Fruit fly (Drosophila melanogaster) whole organism, embryonic: ENCODE measurements around the gene UQCR-C2.

ENCODE experiments used
- Aef1 ChIP-seq: fragments of 200-800 bp; sonication (Bioruptor generic); IDR thresholded peaks from 3 replicates; pipeline ENCODE4 v1.3.6; 2022; ENCODE audit warnings: missing biosample characterization, missing genetic modification characterization
- Bgb ChIP-seq: fragments of 200-800 bp; sonication (Bioruptor generic); IDR thresholded peaks from 2 replicates; pipeline ENCODE4 v1.3.6; 2022; ENCODE audit warnings: missing biosample characterization, missing genetic modification characterization; ENCODE audit not compliant: partially characterized antibody
- CG10565 ChIP-seq: fragments of 200-800 bp; sonication (Bioruptor generic); optimal IDR thresholded peaks from 3 replicates; lab custom pipeline; 2016; ENCODE audit warnings: missing biosample characterization, mild to moderate bottlenecking, missing genetic modification characterization
- CG10654 ChIP-seq: fragments of 200-800 bp; sonication (Bioruptor generic); optimal IDR thresholded peaks from 2 replicates; lab custom pipeline; 2016; ENCODE audit warnings: missing biosample characterization, missing genetic modification characterization
- CG11456 ChIP-seq: fragments of 200-800 bp; sonication (Bioruptor generic); IDR thresholded peaks from 3 replicates; pipeline ENCODE4 v1.3.6; 2022; ENCODE audit warnings: missing biosample characterization, missing genetic modification characterization
- CG11723 ChIP-seq: fragments of 200-800 bp; sonication (Bioruptor generic); optimal IDR thresholded peaks from 2 replicates; lab custom pipeline; 2017; ENCODE audit warnings: missing biosample characterization, mild to moderate bottlenecking, missing genetic modification characterization
- CG12219 ChIP-seq: fragments of 200-800 bp; sonication (Bioruptor generic); optimal IDR thresholded peaks from 3 replicates; lab custom pipeline; 2018; ENCODE audit warnings: missing biosample characterization, mild to moderate bottlenecking, missing genetic modification characterization
- CG14710 ChIP-seq: fragments of 200-800 bp; sonication (Bioruptor generic); optimal IDR thresholded peaks from 3 replicates; lab custom pipeline; 2019; ENCODE audit warnings: missing biosample characterization, mild to moderate bottlenecking, missing genetic modification characterization, moderate library complexity
- CG1792 ChIP-seq: fragments of 200-800 bp; sonication (Bioruptor generic); optimal IDR thresholded peaks from 2 replicates; lab custom pipeline; 2016; ENCODE audit warnings: missing biosample characterization, missing genetic modification characterization
- CG2712 ChIP-seq: fragments of 200-800 bp; optimal IDR thresholded peaks from 3 replicates; lab custom pipeline; 2019; ENCODE audit warnings: missing biosample characterization, mild to moderate bottlenecking, missing genetic modification characterization, moderate library complexity
- CG42726 ChIP-seq: fragments of 200-800 bp; sonication (Bioruptor generic); IDR thresholded peaks from 2 replicates; pipeline ENCODE4 v1.3.6; 2022; ENCODE audit warnings: missing biosample characterization, missing genetic modification characterization; ENCODE audit not compliant: partially characterized antibody
- CG4617 ChIP-seq: fragments of 200-800 bp; sonication (Bioruptor generic); optimal IDR thresholded peaks from 3 replicates; lab custom pipeline; 2016; ENCODE audit warnings: missing biosample characterization, missing genetic modification characterization, borderline replicate concordance
- CG4820 ChIP-seq: fragments of 200-800 bp; sonication (Bioruptor generic); optimal IDR thresholded peaks from 3 replicates; lab custom pipeline; 2016; ENCODE audit warnings: missing biosample characterization, missing genetic modification characterization
- CG6272 ChIP-seq: fragments of 200-800 bp; sonication (Bioruptor generic); IDR thresholded peaks from 2 replicates; pipeline ENCODE4 v1.3.6; 2022; ENCODE audit warnings: missing biosample characterization, missing genetic modification characterization
- CG6689 ChIP-seq: fragments of 200-800 bp; sonication (Bioruptor generic); IDR thresholded peaks from 2 replicates; pipeline ENCODE4 v1.3.6; 2022; ENCODE audit warnings: missing biosample characterization, missing genetic modification characterization
- CG7839 ChIP-seq: fragments of 200-800 bp; sonication (Bioruptor generic); optimal IDR thresholded peaks from 3 replicates; lab custom pipeline; 2018; ENCODE audit warnings: missing biosample characterization, mild to moderate bottlenecking, missing genetic modification characterization, moderate library complexity
- CG9932 ChIP-seq: fragments of 200-800 bp; sonication (Bioruptor generic); IDR thresholded peaks from 2 replicates; pipeline ENCODE4 v1.3.6; 2022; ENCODE audit warnings: missing biosample characterization, missing genetic modification characterization
- CoRest ChIP-seq: fragments of 200-800 bp; sonication (Bioruptor generic); optimal IDR thresholded peaks from 3 replicates; lab custom pipeline; 2018; ENCODE audit warnings: missing biosample characterization, mild to moderate bottlenecking, missing genetic modification characterization, moderate library complexity
- D ChIP-seq, 2 experiments: fragments of 200-800 bp in 1 of 2; fragments of >200 bp in 1 of 2; sonication (Bioruptor generic) in 1 of 2; optimal IDR thresholded peaks; 2 replicates in 1 of 2; 3 replicates in 1 of 2; lab custom pipeline; 2017; ENCODE audit warnings: mild to moderate bottlenecking in 1 of 2, missing biosample characterization in 1 of 2, missing genetic modification characterization in 1 of 2, missing genetic modification reagents in 1 of 2
- E2f1 ChIP-seq: fragments of 200-800 bp; sonication (Bioruptor generic); IDR thresholded peaks from 2 replicates; pipeline ENCODE4 v1.3.6; 2022; ENCODE audit warnings: missing biosample characterization, missing genetic modification characterization
- Elba2 ChIP-seq: fragments of 200-800 bp; sonication (Bioruptor generic); optimal IDR thresholded peaks from 3 replicates; lab custom pipeline; 2016; ENCODE audit warnings: missing biosample characterization, missing genetic modification characterization
- Hsf ChIP-seq: fragments of 200-800 bp; sonication (Bioruptor generic); optimal IDR thresholded peaks from 3 replicates; lab custom pipeline; 2016; ENCODE audit warnings: missing biosample characterization, missing genetic modification characterization
- Scr ChIP-seq: fragments of 200-800 bp; sonication (Bioruptor generic); IDR thresholded peaks from 2 replicates; pipeline ENCODE4 v1.3.6; 2022; ENCODE audit warnings: missing biosample characterization, missing genetic modification characterization; ENCODE audit not compliant: partially characterized antibody
- TFAM ChIP-seq: fragments of 200-800 bp; sonication (Bioruptor generic); optimal IDR thresholded peaks from 2 replicates; lab custom pipeline; 2017; ENCODE audit warnings: missing biosample characterization, missing genetic modification characterization, inconsistent platforms
- Vsx1 ChIP-seq: fragments of 200-800 bp; sonication (Bioruptor generic); optimal IDR thresholded peaks from 2 replicates; lab custom pipeline; 2017; ENCODE audit warnings: missing biosample characterization, mild to moderate bottlenecking, missing genetic modification characterization, missing genetic modification reagents
- Xbp1 ChIP-seq: fragments of 200-800 bp; sonication (Bioruptor generic); optimal IDR thresholded peaks from 3 replicates; lab custom pipeline; 2016; ENCODE audit warnings: missing biosample characterization, mild to moderate bottlenecking, missing genetic modification characterization
- Xrp1 ChIP-seq: fragments of 200-800 bp; sonication (Bioruptor generic); IDR thresholded peaks from 2 replicates; pipeline ENCODE4 v1.3.6; 2022; ENCODE audit warnings: missing biosample characterization, missing genetic modification characterization
- bigmax ChIP-seq: fragments of 200-800 bp; sonication (Bioruptor generic); optimal IDR thresholded peaks from 2 replicates; lab custom pipeline; 2018; ENCODE audit warnings: missing biosample characterization, mild to moderate bottlenecking, missing genetic modification characterization
- bsh ChIP-seq, 2 experiments: fragments of 200-800 bp; sonication (Bioruptor generic); optimal IDR thresholded peaks; 2 replicates each; lab custom pipeline; 2017 to 2018; ENCODE audit warnings: mild to moderate bottlenecking in 2 of 2, missing biosample characterization in 2 of 2, missing genetic modification characterization in 2 of 2, moderate library complexity in 1 of 2
- dati ChIP-seq: fragments of 200-800 bp; sonication (Bioruptor generic); IDR thresholded peaks from 2 replicates; pipeline ENCODE4 v1.3.6; 2022; ENCODE audit warnings: missing biosample characterization, missing genetic modification characterization
- dmrt99B ChIP-seq: fragments of 200-800 bp; sonication (Bioruptor generic); optimal IDR thresholded peaks from 2 replicates; lab custom pipeline; 2018; ENCODE audit warnings: missing biosample characterization, mild to moderate bottlenecking, missing genetic modification characterization, moderate library complexity
- dpn ChIP-seq, 2 experiments: fragments of 200-800 bp; sonication (Bioruptor generic); optimal IDR thresholded peaks; 3 replicates each; lab custom pipeline; 2016; ENCODE audit warnings: missing biosample characterization in 2 of 2, missing genetic modification characterization in 2 of 2
- exex ChIP-seq: fragments of 200-800 bp; sonication (Bioruptor generic); optimal IDR thresholded peaks from 4 replicates; lab custom pipeline; 2018; ENCODE audit warnings: missing biosample characterization, mild to moderate bottlenecking, missing genetic modification characterization, moderate library complexity
- ftz-f1 ChIP-seq: fragments of 200-800 bp; sonication (Bioruptor generic); optimal IDR thresholded peaks from 2 replicates; lab custom pipeline; 2016; ENCODE audit warnings: missing biosample characterization, missing genetic modification characterization
- gem ChIP-seq: fragments of 200-800 bp; sonication (Bioruptor generic); optimal IDR thresholded peaks from 2 replicates; lab custom pipeline; 2019; ENCODE audit warnings: missing biosample characterization, mild to moderate bottlenecking, missing genetic modification characterization, moderate library complexity
- gt ChIP-seq: fragments of 200-800 bp; sonication (Bioruptor generic); IDR thresholded peaks from 2 replicates; pipeline ENCODE4 v1.3.6; 2022; ENCODE audit warnings: missing biosample characterization, missing genetic modification characterization
- hth ChIP-seq: fragments of >200 bp; optimal IDR thresholded peaks from 2 replicates; lab custom pipeline; 2017; ENCODE audit warnings: inconsistent platforms
- kni ChIP-seq: fragments of 200-800 bp; sonication (Bioruptor generic); optimal IDR thresholded peaks from 3 replicates; lab custom pipeline; 2017; ENCODE audit warnings: mild to moderate bottlenecking, missing biosample characterization, missing genetic modification reagents, missing genetic modification characterization
- lmd ChIP-seq: fragments of 200-800 bp; sonication (Bioruptor generic); IDR thresholded peaks from 2 replicates; pipeline ENCODE4 v1.3.6; 2022; ENCODE audit warnings: missing biosample characterization, missing genetic modification characterization
- pan ChIP-seq, 4 experiments: fragments of >200 bp in 3 of 4; fragments of 200-800 bp in 1 of 4; sonication (Bioruptor generic) in 1 of 4; optimal IDR thresholded peaks in 3 of 4; IDR thresholded peaks in 1 of 4; 2 replicates each; pipeline versions ENCODE4 v1.3.6 to Lab custom; 2017 to 2022; ENCODE audit warnings: missing biosample characterization in 2 of 4, missing genetic modification characterization in 2 of 4, mixed read lengths in 1 of 4
- pnt ChIP-seq: fragments of 200-800 bp; sonication (Bioruptor generic); optimal IDR thresholded peaks from 3 replicates; lab custom pipeline; 2016; ENCODE audit warnings: missing biosample characterization, missing genetic modification characterization
- prd ChIP-seq, 3 experiments: fragments of >200 bp in 2 of 3; fragments of 200-800 bp in 1 of 3; sonication (Bioruptor generic) in 1 of 3; optimal IDR thresholded peaks in 2 of 3; IDR thresholded peaks in 1 of 3; 2 replicates in 2 of 3; 3 replicates in 1 of 3; pipeline versions ENCODE4 v1.3.6 to Lab custom; 2017 to 2022; ENCODE audit warnings: missing biosample characterization in 1 of 3, missing genetic modification characterization in 1 of 3
- sens ChIP-seq: fragments of 200-800 bp; sonication (Bioruptor generic); peaks from one replicate; lab custom pipeline; 2016; ENCODE audit warnings: missing biosample characterization, missing genetic modification characterization
- so ChIP-seq: fragments of 200-800 bp; sonication (Bioruptor generic); IDR thresholded peaks from 3 replicates; pipeline ENCODE4 v1.3.6; 2022; ENCODE audit warnings: missing biosample characterization, missing genetic modification characterization
- unpg ChIP-seq: fragments of 200-800 bp; sonication (Bioruptor generic); optimal IDR thresholded peaks from 3 replicates; lab custom pipeline; 2018; ENCODE audit warnings: missing biosample characterization, mild to moderate bottlenecking, missing genetic modification characterization, moderate library complexity
- wdn ChIP-seq: fragments of 200-800 bp; sonication (Bioruptor generic); IDR thresholded peaks from 2 replicates; pipeline ENCODE4 v1.3.6; 2022; ENCODE audit warnings: missing biosample characterization, missing genetic modification characterization
- wor ChIP-seq: fragments of 200-800 bp; sonication (Bioruptor generic); IDR thresholded peaks from 2 replicates; pipeline ENCODE4 v1.3.6; 2022; ENCODE audit warnings: missing biosample characterization, missing genetic modification characterization
- zen ChIP-seq: fragments of 200-800 bp; sonication (Bioruptor generic); optimal IDR thresholded peaks from 3 replicates; lab custom pipeline; 2018; ENCODE audit warnings: missing biosample characterization, mild to moderate bottlenecking, missing genetic modification characterization, moderate library complexity

Gene UQCR-C2

dm6 chr3L:16563361-16563760 is 20.6 kb upstream of the UQCR-C2 start (continued):
- TF ChIP-seq CG12219 (GFP tag; lab: Kevin White, UChicago) (no peak), kni (no peak), Scr (GFP tag; lab: Robert Waterston, UW) (0 out of 2 replicates have a peak, but pooled peaks have one; percentile 8), wdn (GFP tag; lab: Robert Waterston, UW) (no peak), CG6689 (GFP tag; lab: Robert Waterston, UW) (no peak), exex (tag; lab: Kevin White, UChicago) (no peak), gt (GFP tag; lab: Robert Waterston, UW) (no peak), zen (tag; lab: Kevin White, UChicago) (no peak), bigmax (GFP tag; lab: Kevin White, UChicago) (no peak), hth (lab: Kevin White, UChicago) (no peak)

dm6 chr3L:16566093-16566492 is 17.8 kb upstream of the UQCR-C2 start:
- TF ChIP-seq dpn (GFP tag; optimal IDR thresholded peaks at IDR 0.05; lab: Kevin White, UChicago) = no peak
- TF ChIP-seq CoRest (tag; lab: Kevin White, UChicago) = peak; percentile 17
- no peak for TF ChIP-seq prd (optimal IDR thresholded peaks at IDR 0.05; lab: Kevin White, UChicago)
- TF ChIP-seq prd (GFP tag; IDR thresholded peaks at IDR 0.05; lab: Robert Waterston, UW) = peak; percentile 50; the same call in 2 of the 3 replicates
- TF ChIP-seq CG4820 (GFP tag; lab: Kevin White, UChicago) = peak; percentile 14
- TF ChIP-seq pan (optimal IDR thresholded peaks at IDR 0.05; lab: Kevin White, UChicago) = no peak
- peak in 1 of 2 experiments; percentile 25 for TF ChIP-seq pan (GFP tag; optimal IDR thresholded peaks at IDR 0.05 in 1 of 2, IDR thresholded peaks at IDR 0.05 in 1 of 2)
- no peak for TF ChIP-seq CG11723
- no peak for TF ChIP-seq dati (GFP tag; lab: Robert Waterston, UW)
- TF ChIP-seq pnt = no peak
- no peak for TF ChIP-seq CG42726 (GFP tag; lab: Robert Waterston, UW)
- peak; percentile 13 for TF ChIP-seq unpg (GFP tag; lab: Kevin White, UChicago)
- peak; percentile 12 for TF ChIP-seq Hsf
- peak; percentile 22 for TF ChIP-seq CG7839 (tag; lab: Kevin White, UChicago)
- TF ChIP-seq CG14710 (tag; lab: Kevin White, UChicago) = peak; percentile 7
- TF ChIP-seq CG11456 (GFP tag; lab: Robert Waterston, UW) = no peak
- no peak for TF ChIP-seq D (optimal IDR thresholded peaks at IDR 0.05; lab: Kevin White, UChicago)
- TF ChIP-seq D (GFP tag; optimal IDR thresholded peaks at IDR 0.05; lab: Kevin White, UChicago) = no peak
- peak; percentile 68 for TF ChIP-seq sens (GFP tag; lab: Kevin White, UChicago)
- peak in 1 of 2 experiments; percentile 35 for TF ChIP-seq bsh (GFP tag; optimal IDR thresholded peaks at IDR 0.05; lab: Kevin White, UChicago)
- peak; percentile 30 for TF ChIP-seq gem (tag; lab: Kevin White, UChicago)
- TF ChIP-seq Aef1 (GFP tag; lab: Robert Waterston, UW) = no peak
- peak; percentile 39 for TF ChIP-seq CG2712
- no peak for TF ChIP-seq CG4617 (GFP tag; lab: Kevin White, UChicago)
- TF ChIP-seq lmd (GFP tag; lab: Robert Waterston, UW) = peak; percentile 32; the same call in 1 of the 2 replicates
- TF ChIP-seq Bgb = no peak
- no peak for TF ChIP-seq Vsx1
- no peak for TF ChIP-seq CG6272 (GFP tag; lab: Robert Waterston, UW)
- peak; percentile 14 for TF ChIP-seq Xbp1 (GFP tag; lab: Kevin White, UChicago)
- TF ChIP-seq wor (GFP tag; lab: Robert Waterston, UW) = no peak
- no peak for TF ChIP-seq ftz-f1
- no peak for TF ChIP-seq TFAM (GFP tag; lab: Kevin White, UChicago)
- no peak for TF ChIP-seq CG9932 (GFP tag; lab: Robert Waterston, UW)
- TF ChIP-seq so (GFP tag; lab: Robert Waterston, UW) = no peak
- TF ChIP-seq CG10654 (GFP tag; lab: Kevin White, UChicago) = no peak
- no peak for TF ChIP-seq CG10565
- TF ChIP-seq dmrt99B = peak; percentile 7
- no peak for TF ChIP-seq E2f1 (GFP tag; lab: Robert Waterston, UW)
- TF ChIP-seq Elba2 (GFP tag; lab: Kevin White, UChicago) = no peak
- TF ChIP-seq CG1792 (GFP tag; lab: Kevin White, UChicago) = no peak
- TF ChIP-seq Xrp1 (GFP tag; lab: Robert Waterston, UW) = peak; percentile 51; the same call in 1 of the 2 replicates
